Fruit fly (Drosophila melanogaster): ENCODE results near the gene Tbh.
A peak's percentile ranks its signal among the peaks of the same experiment; 100 is the strongest.

Tbh gene

DNA sequence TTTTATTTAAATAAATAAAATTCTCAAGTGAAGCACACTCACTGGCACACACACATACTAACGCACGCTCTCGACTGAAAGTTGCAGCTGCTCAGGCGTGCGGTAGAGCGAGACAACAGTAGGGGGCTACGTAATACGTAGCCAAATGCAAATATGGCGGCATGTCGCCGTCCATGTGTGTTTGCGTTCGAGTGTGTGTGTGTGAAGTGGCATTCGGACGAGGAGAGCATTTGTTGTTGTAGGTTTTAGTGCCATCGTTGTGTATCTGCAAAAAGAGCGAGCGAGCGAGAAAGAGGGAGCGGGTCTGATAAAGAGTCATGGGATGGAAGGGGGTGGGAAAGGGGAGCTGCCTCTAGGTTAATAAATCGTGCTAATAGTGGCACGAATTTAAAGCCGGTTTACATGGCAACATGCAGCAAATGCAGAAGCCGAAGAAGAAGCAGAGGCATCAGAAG, 63.0 kb downstream of the Tbh start (continued):
- TF ChIP-seq dmrt99B (tag; optimal IDR thresholded peaks at IDR 0.05) (no peak), CG1792 (GFP tag; optimal IDR thresholded peaks at IDR 0.05) (no peak), CG7987 (GFP tag; optimal IDR thresholded peaks at IDR 0.05) (peak; percentile 40), CG18476 (GFP tag; optimal IDR thresholded peaks at IDR 0.05) (no peak), CG3407 (GFP tag; optimal IDR thresholded peaks at IDR 0.05) (no peak), en (GFP tag; optimal IDR thresholded peaks at IDR 0.05) (no peak), CG14965 (GFP tag; optimal IDR thresholded peaks at IDR 0.05; ENCODE audit: borderline replicate concordance) (no peak), CG17385 (GFP tag; optimal IDR thresholded peaks at IDR 0.05) (no peak), sna (GFP tag; IDR thresholded peaks at IDR 0.05; ENCODE audit: partially characterized antibody) (no peak), seq (GFP tag; IDR thresholded peaks at IDR 0.05) (peak; percentile 19; the same call in 1 of the 2 replicates), Optix (GFP tag; IDR thresholded peaks at IDR 0.05) (no peak), Sox102F (GFP tag; optimal IDR thresholded peaks at IDR 0.05) (no peak), Adf1 (GFP tag; IDR thresholded peaks at IDR 0.05) (peak; percentile 34; the same call in 1 of the 2 replicates), Max (GFP tag; optimal IDR thresholded peaks at IDR 0.05) (peak; percentile 29), CG30020 (tag; optimal IDR thresholded peaks at IDR 0.05) (no peak), zfh2 (GFP tag; optimal IDR thresholded peaks at IDR 0.05) (no peak), CG10979 (tag; optimal IDR thresholded peaks at IDR 0.05) (no peak), CTCF (GFP tag; optimal IDR thresholded peaks at IDR 0.05) (no peak), Abd-B (GFP tag; optimal IDR thresholded peaks at IDR 0.05) (no peak), CG15479 (GFP tag; optimal IDR thresholded peaks at IDR 0.05) (peak; percentile 34), lola (GFP tag; optimal IDR thresholded peaks at IDR 0.05) (no peak), CG14014 (GFP tag; IDR thresholded peaks at IDR 0.05) (no peak), CG4820 (GFP tag; optimal IDR thresholded peaks at IDR 0.05) (no peak), Tbp (GFP tag; optimal IDR thresholded peaks at IDR 0.05) (no peak), lbe (GFP tag; optimal IDR thresholded peaks at IDR 0.05) (peak; percentile 3), klu (GFP tag; IDR thresholded peaks at IDR 0.05) (no peak), CG4730 (GFP tag; IDR thresholded peaks at IDR 0.05) (no peak), CG14667 (GFP tag; IDR thresholded peaks at IDR 0.05) (no peak), Opbp (GFP tag; IDR thresholded peaks at IDR 0.05; ENCODE audit: partially characterized antibody) (peak; percentile 38; the same call in 1 of the 3 replicates), grn (GFP tag; optimal IDR thresholded peaks at IDR 0.05) (no peak), CG13424 (tag; optimal IDR thresholded peaks at IDR 0.05) (no peak), ttk (GFP tag; IDR thresholded peaks at IDR 0.05) (no peak), CG12155 (GFP tag; optimal IDR thresholded peaks at IDR 0.05) (no peak), D (optimal IDR thresholded peaks at IDR 0.05) (no peak), D (GFP tag; optimal IDR thresholded peaks at IDR 0.05) (no peak), run (tag; optimal IDR thresholded peaks at IDR 0.05) (no peak), pros (GFP tag; optimal IDR thresholded peaks at IDR 0.05) (peak; percentile 44), Neu2 (GFP tag; optimal IDR thresholded peaks at IDR 0.05; ENCODE audit: borderline replicate concordance) (no peak), CG16815 (GFP tag; optimal IDR thresholded peaks at IDR 0.05) (no peak), CG4360 (GFP tag; IDR thresholded peaks at IDR 0.05) (peak; percentile 92), CG33557 (GFP tag; optimal IDR thresholded peaks at IDR 0.05) (no peak), CG12942 (GFP tag; optimal IDR thresholded peaks at IDR 0.05) (no peak), chinmo (GFP tag; IDR thresholded peaks at IDR 0.05; ENCODE audit: partially characterized antibody) (peak; percentile 99), CG17328 (GFP tag; IDR thresholded peaks at IDR 0.05) (no peak), ERR (GFP tag; optimal IDR thresholded peaks at IDR 0.05) (no peak), crp (GFP tag; optimal IDR thresholded peaks at IDR 0.05) (no peak), CG8924 (tag; optimal IDR thresholded peaks at IDR 0.05) (peak; percentile 73), CG10565 (GFP tag; optimal IDR thresholded peaks at IDR 0.05) (no peak), Eip74EF (GFP tag; optimal IDR thresholded peaks at IDR 0.05) (no peak), ssp (GFP tag; IDR thresholded peaks at IDR 0.05) (no peak), Scr (GFP tag; IDR thresholded peaks at IDR 0.05; ENCODE audit: partially characterized antibody) (no peak)

Data from whole organism, embryonic.